Fruit fly (Drosophila melanogaster) whole organism, adult: ENCODE measurements around the gene msl-1.

Experiments
- CG12768 ChIP-seq: fragments of 200-800 bp; sonication (Bioruptor generic); optimal IDR thresholded peaks from 2 replicates; lab custom pipeline; 2017; ENCODE audit warnings: missing biosample characterization, missing genetic modification characterization, mild to moderate bottlenecking, moderate library complexity, missing genetic modification reagents
- bab1 ChIP-seq: fragments of 200-800 bp; sonication (Bioruptor generic); optimal IDR thresholded peaks from 3 replicates; lab custom pipeline; 2019; ENCODE audit warnings: missing biosample characterization, mild to moderate bottlenecking, missing genetic modification characterization, moderate library complexity

- TF ChIP-seq CG12768 (GFP tag; lab: Kevin White, UChicago) (peak; percentile 68), bab1 (GFP tag; lab: Kevin White, UChicago) (peak; percentile 82)
These were observed 19.8 kb upstream of the msl-1 start, which contains the start of the genes Faf2 and Grip71 for dm6 chr2L:18708239-18708891.
